Worm (Caenorhabditis elegans) whole organism, late embryonic: ENCODE measurements around the gene sto-2.

Source experiments
- C38D4.7 ChIP-seq: fragments of 200-800 bp; sonication (Bioruptor generic); optimal IDR thresholded peaks from 2 replicates; lab custom pipeline; 2018; ENCODE audit warnings: mild to moderate bottlenecking, missing genetic modification characterization, moderate library complexity, missing compliant biosample characterization
- ama-1 ChIP-seq: fragments of 150-350 bp; optimal IDR thresholded peaks from 2 replicates; lab custom pipeline; 2014
- ceh-19 ChIP-seq: fragments of 200-800 bp; sonication (Bioruptor generic); optimal IDR thresholded peaks from 2 replicates; lab custom pipeline; 2018; ENCODE audit warnings: mild to moderate bottlenecking, missing genetic modification characterization, missing compliant biosample characterization
- ceh-30 ChIP-seq: fragments of 150-350 bp; optimal IDR thresholded peaks from 2 replicates; lab custom pipeline; 2014; ENCODE audit warnings: missing biosample characterization, missing genetic modification characterization
- elt-2 ChIP-seq: sonication (generic microtip); optimal IDR thresholded peaks from 2 replicates; lab custom pipeline; 2016; ENCODE audit warnings: missing genetic modification reagents, missing genetic modification characterization, missing compliant biosample characterization
- lin-11 ChIP-seq: fragments of 200-800 bp; sonication (Bioruptor generic); optimal IDR thresholded peaks from 2 replicates; lab custom pipeline; 2018; ENCODE audit warnings: mild to moderate bottlenecking, missing genetic modification characterization, missing compliant biosample characterization
- nfya-1 ChIP-seq: sonication (generic microtip); optimal IDR thresholded peaks from 2 replicates; lab custom pipeline; 2017; ENCODE audit warnings: missing genetic modification characterization, mild to moderate bottlenecking, missing compliant biosample characterization, antibody characterized with exemption, moderate library complexity
- nhr-11 ChIP-seq: fragments of 150-350 bp; optimal IDR thresholded peaks from 2 replicates; lab custom pipeline; 2014; ENCODE audit warnings: missing biosample characterization, missing genetic modification characterization
- pag-3 ChIP-seq: sonication (generic microtip); optimal IDR thresholded peaks from 2 replicates; lab custom pipeline; 2016; ENCODE audit warnings: missing compliant biosample characterization, missing genetic modification characterization, borderline replicate concordance
- pha-4 ChIP-seq: fragments of 150-350 bp; optimal IDR thresholded peaks from 2 replicates; lab custom pipeline; 2018; ENCODE audit warnings: missing biosample characterization, missing genetic modification reagents, missing genetic modification characterization
- pros-1 ChIP-seq: fragments of 150-350 bp; optimal IDR thresholded peaks from 2 replicates; lab custom pipeline; 2014; ENCODE audit warnings: missing biosample characterization, missing genetic modification reagents, missing genetic modification characterization
- sdc-2 ChIP-seq: sonication (generic microtip); optimal IDR thresholded peaks from 2 replicates; lab custom pipeline; 2016; ENCODE audit warnings: missing genotype, missing genetic modification characterization, missing compliant biosample characterization
- sox-2 ChIP-seq: fragments of 200-800 bp; sonication (Bioruptor generic); IDR thresholded peaks from 2 replicates; pipeline ENCODE4 v1.3.6; 2022; ENCODE audit warnings: missing genetic modification reagents, missing genetic modification characterization, missing compliant biosample characterization
- ttx-3 ChIP-seq: sonication (generic microtip); optimal IDR thresholded peaks from 2 replicates; lab custom pipeline; 2016; ENCODE audit warnings: missing genetic modification reagents, missing genetic modification characterization, missing compliant biosample characterization

DNA sequence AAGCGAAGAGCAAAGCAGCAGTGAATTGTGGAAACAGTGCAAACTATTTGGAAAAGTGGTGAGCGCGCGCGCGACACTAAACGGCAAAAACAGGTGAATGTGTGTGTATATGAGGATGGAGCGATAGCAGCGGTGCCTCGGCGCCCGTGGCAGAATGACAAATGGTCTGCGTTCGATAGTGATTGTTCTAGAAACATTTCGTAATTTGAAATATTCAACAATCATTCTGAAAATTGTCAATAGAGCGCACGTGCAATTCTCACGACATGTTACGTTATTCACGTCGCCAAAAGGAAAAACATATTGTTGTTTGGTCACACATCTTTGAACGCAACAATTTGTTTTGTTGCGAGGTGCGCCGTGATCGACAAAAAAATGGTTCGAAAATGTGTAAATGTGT is 32.1 kb upstream of the sto-2 start:
- TF ChIP-seq ttx-3 = no peak
- no peak for TF ChIP-seq lin-11
- TF ChIP-seq ama-1 = no peak
- TF ChIP-seq nfya-1 (tag; lab: Kevin White, UChicago) = no peak
- no peak for TF ChIP-seq pha-4 (tag; lab: Kevin White, UChicago)
- TF ChIP-seq C38D4.7 = no peak
- TF ChIP-seq sdc-2 = no peak
- no peak for TF ChIP-seq pag-3 (tag; lab: Kevin White, UChicago)
- no peak for TF ChIP-seq pros-1 (tag; lab: Kevin White, UChicago)
- no peak for TF ChIP-seq elt-2
- no peak for TF ChIP-seq nhr-11 (tag; lab: Kevin White, UChicago)
- TF ChIP-seq ceh-19 = no peak
- no peak for TF ChIP-seq ceh-30 (tag; lab: Kevin White, UChicago)
- no peak for TF ChIP-seq sox-2 (GFP tag; lab: Robert Waterston, UW)
